Worm (Caenorhabditis elegans) whole organism, young adult: ENCODE results near the gene sra-11.

Experiments used
- B0261.1 ChIP-seq: sonication (generic microtip); optimal IDR thresholded peaks from 2 replicates; lab custom pipeline; 2016; ENCODE audit warnings: mild to moderate bottlenecking, missing genetic modification characterization, moderate library complexity, missing compliant biosample characterization
- C06A6.2 ChIP-seq: fragments of 200-800 bp; sonication (Bioruptor generic); conservative IDR thresholded peaks from 2 replicates; pipeline ENCODE4 v1.3.6; 2022; ENCODE audit warnings: missing genetic modification characterization, missing compliant biosample characterization
- D2030.7 ChIP-seq: fragments of 200-800 bp; sonication (Bioruptor generic); IDR thresholded peaks from 2 replicates; pipeline ENCODE4 v1.3.6; 2022; ENCODE audit warnings: missing genetic modification reagents, missing genetic modification characterization, missing compliant biosample characterization
- F22D6.2 ChIP-seq: sonication (generic microtip); optimal IDR thresholded peaks from 2 replicates; lab custom pipeline; 2016; ENCODE audit warnings: mild to moderate bottlenecking, missing genetic modification characterization, missing compliant biosample characterization
- F23B12.7 ChIP-seq: sonication (generic microtip); optimal IDR thresholded peaks from 2 replicates; lab custom pipeline; 2017; ENCODE audit warnings: missing genetic modification characterization, mild to moderate bottlenecking, missing compliant biosample characterization, antibody characterized with exemption, moderate library complexity; ENCODE audit not compliant: insufficient read depth
- F33H1.4 ChIP-seq: fragments of 200-800 bp; sonication (Bioruptor generic); IDR thresholded peaks from 2 replicates; pipeline ENCODE4 v1.3.6; 2022; ENCODE audit warnings: missing genetic modification reagents, missing genetic modification characterization, missing compliant biosample characterization
- F52B5.7 ChIP-seq: sonication (generic microtip); optimal IDR thresholded peaks from 2 replicates; lab custom pipeline; 2016; ENCODE audit warnings: mild to moderate bottlenecking, missing genetic modification characterization, missing compliant biosample characterization
- F57C9.4 ChIP-seq: sonication (generic microtip); optimal IDR thresholded peaks from 2 replicates; lab custom pipeline; 2017; ENCODE audit warnings: mild to moderate bottlenecking, missing genetic modification characterization, missing compliant biosample characterization
- K11D2.4 ChIP-seq: fragments of 200-800 bp; sonication (Bioruptor generic); IDR thresholded peaks from 2 replicates; pipeline ENCODE4 v1.3.6; 2022; ENCODE audit warnings: missing genetic modification reagents, missing genetic modification characterization, missing compliant biosample characterization
- T26A5.8 ChIP-seq: sonication (generic microtip); optimal IDR thresholded peaks from 2 replicates; lab custom pipeline; 2016; ENCODE audit warnings: missing genetic modification characterization, missing compliant biosample characterization
- Y79H2A.3 ChIP-seq: fragments of 200-800 bp; sonication (Bioruptor generic); conservative IDR thresholded peaks from 2 replicates; pipeline ENCODE4 v1.3.6; 2022; ENCODE audit warnings: missing genetic modification reagents, missing genetic modification characterization, missing compliant biosample characterization
- Y95B8A.8 ChIP-seq: fragments of 200-800 bp; sonication (Bioruptor generic); IDR thresholded peaks from 2 replicates; pipeline ENCODE4 v1.3.6; 2022; ENCODE audit warnings: missing genetic modification reagents, missing genetic modification characterization, missing compliant biosample characterization
- akir-1 ChIP-seq: fragments of 200-800 bp; sonication (Bioruptor generic); optimal IDR thresholded peaks from 2 replicates; lab custom pipeline; 2018; ENCODE audit warnings: mild to moderate bottlenecking, missing genetic modification characterization, moderate library complexity, missing compliant biosample characterization
- aptf-3 ChIP-seq: fragments of 200-800 bp; sonication (Bioruptor generic); IDR thresholded peaks from 2 replicates; pipeline ENCODE4 v1.3.6; 2022; ENCODE audit warnings: missing genetic modification characterization, missing compliant biosample characterization
- atf-7 ChIP-seq: sonication (generic microtip); optimal IDR thresholded peaks from 2 replicates; lab custom pipeline; 2017; ENCODE audit warnings: mild to moderate bottlenecking, missing genetic modification characterization, missing compliant biosample characterization
- athp-1 ChIP-seq: sonication (generic microtip); optimal IDR thresholded peaks from 2 replicates; lab custom pipeline; 2017; ENCODE audit warnings: mild to moderate bottlenecking, missing genetic modification characterization, missing compliant biosample characterization
- attf-6 ChIP-seq: fragments of 200-800 bp; sonication (Bioruptor generic); IDR thresholded peaks from 2 replicates; pipeline ENCODE4 v1.3.6; 2022; ENCODE audit warnings: missing genetic modification reagents, missing genetic modification characterization, missing compliant biosample characterization
- ccch-3 ChIP-seq: fragments of 200-800 bp; sonication (Bioruptor generic); optimal IDR thresholded peaks from 2 replicates; lab custom pipeline; 2018; ENCODE audit warnings: mild to moderate bottlenecking, missing genetic modification characterization, missing compliant biosample characterization
- cebp-2 ChIP-seq: fragments of 200-800 bp; sonication (Bioruptor generic); IDR thresholded peaks from 2 replicates; pipeline ENCODE4 v1.3.6; 2022; ENCODE audit warnings: missing genetic modification characterization, missing compliant biosample characterization
- ceh-100 ChIP-seq: fragments of 200-800 bp; sonication (Bioruptor generic); IDR thresholded peaks from 2 replicates; pipeline ENCODE4 v1.3.6; 2022; ENCODE audit warnings: missing genetic modification reagents, missing genetic modification characterization, missing compliant biosample characterization
- ceh-27 ChIP-seq: fragments of 200-800 bp; sonication (Bioruptor generic); optimal IDR thresholded peaks from 2 replicates; lab custom pipeline; 2018; ENCODE audit warnings: mild to moderate bottlenecking, missing genetic modification characterization, moderate library complexity, missing compliant biosample characterization
- chd-7 ChIP-seq: sonication (generic microtip); optimal IDR thresholded peaks from 2 replicates; lab custom pipeline; 2016; ENCODE audit warnings: mild to moderate bottlenecking, missing genetic modification characterization, moderate library complexity, missing compliant biosample characterization
- die-1 ChIP-seq: sonication (generic microtip); optimal IDR thresholded peaks from 2 replicates; lab custom pipeline; 2016; ENCODE audit warnings: missing genotype, mild to moderate bottlenecking, missing genetic modification characterization, missing compliant biosample characterization
- him-1 ChIP-seq: sonication (generic microtip); optimal IDR thresholded peaks from 2 replicates; lab custom pipeline; 2016; ENCODE audit warnings: missing genotype, missing genetic modification reagents, missing genetic modification characterization, missing compliant biosample characterization
- hlh-12 ChIP-seq: sonication (generic microtip); optimal IDR thresholded peaks from 2 replicates; lab custom pipeline; 2016; ENCODE audit warnings: missing genetic modification characterization, missing compliant biosample characterization
- hlh-26 ChIP-seq: fragments of 200-800 bp; sonication (Bioruptor generic); conservative IDR thresholded peaks from 2 replicates; pipeline ENCODE4 v1.3.6; 2022; ENCODE audit warnings: missing genetic modification reagents, missing genetic modification characterization, missing compliant biosample characterization
- let-526 ChIP-seq: fragments of 200-800 bp; sonication (Bioruptor generic); IDR thresholded peaks from 2 replicates; pipeline ENCODE4 v1.3.6; 2022; ENCODE audit warnings: missing genetic modification reagents, missing genetic modification characterization, missing compliant biosample characterization
- lin-26 ChIP-seq: fragments of 200-800 bp; sonication (Bioruptor generic); IDR thresholded peaks from 2 replicates; pipeline ENCODE4 v1.3.6; 2022; ENCODE audit warnings: missing genetic modification reagents, missing genetic modification characterization, missing compliant biosample characterization
- lin-35 ChIP-seq, 3 experiments: fragments of 150-350 bp in 2 of 3; sonication (generic microtip) in 1 of 3; optimal IDR thresholded peaks; 2 replicates each; lab custom pipeline; 2014 to 2018; ENCODE audit warnings: missing biosample characterization in 3 of 3, missing genetic modification characterization in 3 of 3, missing genetic modification reagents in 3 of 3
- lin-54 ChIP-seq: fragments of 200-800 bp; sonication (Bioruptor generic); optimal IDR thresholded peaks from 2 replicates; lab custom pipeline; 2018; ENCODE audit warnings: mild to moderate bottlenecking, missing genetic modification characterization, missing compliant biosample characterization
- lir-1 ChIP-seq: fragments of 200-800 bp; sonication (Bioruptor generic); conservative IDR thresholded peaks from 2 replicates; pipeline ENCODE4 v1.3.6; 2022; ENCODE audit warnings: missing genetic modification reagents, missing genetic modification characterization, missing compliant biosample characterization
- madf-6 ChIP-seq: fragments of 200-800 bp; sonication (Bioruptor generic); IDR thresholded peaks from 2 replicates; pipeline ENCODE4 v1.3.6; 2022; ENCODE audit warnings: missing genetic modification reagents, missing genetic modification characterization, missing compliant biosample characterization
- mcd-1 ChIP-seq: fragments of 200-800 bp; sonication (Bioruptor generic); IDR thresholded peaks from 2 replicates; pipeline ENCODE4 v1.3.6; 2022; ENCODE audit warnings: missing genetic modification reagents, missing genetic modification characterization, missing compliant biosample characterization
- mel-28 ChIP-seq: sonication (generic microtip); optimal IDR thresholded peaks from 2 replicates; lab custom pipeline; 2016; ENCODE audit warnings: borderline replicate concordance, mild to moderate bottlenecking, missing genetic modification characterization, missing compliant biosample characterization
- mes-4 ChIP-seq: sonication (generic microtip); optimal IDR thresholded peaks from 2 replicates; lab custom pipeline; 2016; ENCODE audit warnings: missing genotype, missing genetic modification characterization, missing compliant biosample characterization
- nfya-1 ChIP-seq: sonication (generic microtip); optimal IDR thresholded peaks from 2 replicates; lab custom pipeline; 2017; ENCODE audit warnings: antibody characterized with exemption, missing compliant biosample characterization, missing genetic modification characterization, borderline replicate concordance; ENCODE audit not compliant: insufficient read depth
- nfya-2 ChIP-seq: fragments of 200-800 bp; sonication (Bioruptor generic); IDR thresholded peaks from 2 replicates; pipeline ENCODE4 v1.3.6; 2022; ENCODE audit warnings: missing genetic modification reagents, missing genetic modification characterization, missing compliant biosample characterization
- nhr-120 ChIP-seq: fragments of 200-800 bp; sonication (Bioruptor generic); IDR thresholded peaks from 2 replicates; pipeline ENCODE4 v1.3.6; 2022; ENCODE audit warnings: missing genetic modification characterization, missing compliant biosample characterization
- nhr-80 ChIP-seq: sonication (generic microtip); optimal IDR thresholded peaks from 2 replicates; lab custom pipeline; 2016; ENCODE audit warnings: missing genetic modification characterization, missing compliant biosample characterization
- pbrm-1 ChIP-seq: fragments of 200-800 bp; sonication (Bioruptor generic); IDR thresholded peaks from 2 replicates; pipeline ENCODE4 v1.3.6; 2022; ENCODE audit warnings: missing genetic modification reagents, missing genetic modification characterization, missing compliant biosample characterization
- rpc-1 ChIP-seq, 2 experiments: fragments of 150-350 bp in 1 of 2; sonication (generic microtip) in 1 of 2; optimal IDR thresholded peaks; 2 replicates each; lab custom pipeline; 2014 to 2018; ENCODE audit warnings: missing biosample characterization in 1 of 2, missing genetic modification characterization in 1 of 2, missing genetic modification reagents in 1 of 2, missing genotype in 1 of 2
- sdz-38 ChIP-seq: sonication (generic microtip); optimal IDR thresholded peaks from 2 replicates; lab custom pipeline; 2016; ENCODE audit warnings: missing genotype, missing genetic modification characterization, missing compliant biosample characterization
- somi-1 ChIP-seq: fragments of 200-800 bp; sonication (Bioruptor generic); optimal IDR thresholded peaks from 2 replicates; lab custom pipeline; 2018; ENCODE audit warnings: mild to moderate bottlenecking, missing genetic modification characterization, missing compliant biosample characterization
- sptf-2 ChIP-seq: fragments of 200-800 bp; sonication (Bioruptor generic); optimal IDR thresholded peaks from 2 replicates; lab custom pipeline; 2018; ENCODE audit warnings: mild to moderate bottlenecking, missing genetic modification characterization, missing compliant biosample characterization
- xnd-1 ChIP-seq: sonication (generic microtip); optimal IDR thresholded peaks from 2 replicates; lab custom pipeline; 2016; ENCODE audit warnings: missing genotype, missing genetic modification reagents, missing genetic modification characterization, missing compliant biosample characterization
- zfh-2 ChIP-seq: fragments of 200-800 bp; sonication (Bioruptor generic); conservative IDR thresholded peaks from 2 replicates; pipeline ENCODE4 v1.3.6; 2022; ENCODE audit warnings: missing genetic modification reagents, missing genetic modification characterization, missing compliant biosample characterization
- zim-3 ChIP-seq: sonication (generic microtip); optimal IDR thresholded peaks from 2 replicates; lab custom pipeline; 2017; ENCODE audit warnings: mild to moderate bottlenecking, missing genetic modification characterization, moderate library complexity, missing compliant biosample characterization
- ztf-22 ChIP-seq: fragments of 200-800 bp; sonication (Bioruptor generic); optimal IDR thresholded peaks from 2 replicates; lab custom pipeline; 2018; ENCODE audit warnings: mild to moderate bottlenecking, missing genetic modification characterization, moderate library complexity, missing compliant biosample characterization

Gene sra-11

DNA sequence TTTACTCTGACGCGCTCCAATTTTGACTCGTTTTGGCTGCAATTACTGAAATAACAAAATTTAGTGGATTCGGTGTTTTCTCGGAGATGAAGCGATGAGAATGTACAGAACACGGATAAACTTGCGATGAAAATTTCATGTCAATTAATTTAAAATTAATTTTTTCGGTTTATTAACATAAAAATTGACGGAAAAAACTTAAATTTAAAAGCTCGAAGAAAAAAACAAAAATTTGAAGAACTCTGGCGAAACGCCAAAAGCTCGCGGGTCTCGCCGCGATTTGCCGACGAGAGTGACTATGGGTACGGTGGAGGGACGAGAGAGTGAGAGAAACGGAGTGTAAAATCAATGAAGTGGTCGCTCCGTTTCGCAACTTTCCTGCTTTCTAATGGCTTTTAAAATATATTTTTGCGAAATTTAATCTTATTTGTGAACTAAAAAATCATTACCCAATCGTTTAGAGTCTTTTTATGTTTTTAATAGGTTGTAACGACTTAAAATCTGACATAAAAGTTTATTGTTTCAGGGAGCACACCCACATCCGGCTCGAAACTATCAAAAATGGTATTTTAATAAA lies 41.4 kb downstream of the sra-11 start, which contains the start of the genes gmps-1 and cap-2 (continued):
- peak; percentile 27 for TF ChIP-seq rpc-1 (optimal IDR thresholded peaks at IDR 0.05; lab: Kevin White, UChicago)
- TF ChIP-seq rpc-1 (tag; optimal IDR thresholded peaks at IDR 0.05; lab: Kevin White, UChicago) = no peak
- TF ChIP-seq ceh-100 (GFP tag; lab: Robert Waterston, UW) = peak; percentile 85
- TF ChIP-seq attf-6 (GFP tag; lab: Robert Waterston, UW) = 0 out of 2 replicates have a peak, but pooled peaks have one; percentile 30
- TF ChIP-seq zfh-2 = peak; percentile 91
- TF ChIP-seq cebp-2 (GFP tag; lab: Robert Waterston, UW) = peak; percentile 81; the same call in 1 of the 2 replicates
- TF ChIP-seq him-1 (tag; lab: Kevin White, UChicago) = peak; percentile 53
- no peak for TF ChIP-seq sdz-38 (tag; lab: Kevin White, UChicago)
- no peak for TF ChIP-seq ztf-22 (GFP tag; lab: Kevin White, UChicago)
- no peak for TF ChIP-seq die-1 (tag; lab: Kevin White, UChicago)
- TF ChIP-seq mel-28 (tag; lab: Kevin White, UChicago) = peak; percentile 43
- no peak for TF ChIP-seq zim-3 (tag; lab: Kevin White, UChicago)
- TF ChIP-seq madf-6 (GFP tag; lab: Robert Waterston, UW) = peak; percentile 93
- TF ChIP-seq atf-7 (tag; lab: Kevin White, UChicago) = peak; percentile 92
- peak; percentile 81 for TF ChIP-seq xnd-1 (tag; lab: Kevin White, UChicago)
- TF ChIP-seq let-526 (GFP tag; lab: Robert Waterston, UW) = peak; percentile 92
- peak; percentile 76 for TF ChIP-seq lin-26 (GFP tag; lab: Robert Waterston, UW)
- no peak for TF ChIP-seq ccch-3 (GFP tag; lab: Kevin White, UChicago)
- peak; percentile 15 to 96 (median 75) for TF ChIP-seq lin-35 (GFP tag; optimal IDR thresholded peaks at IDR 0.05; lab: Kevin White, UChicago)
- TF ChIP-seq F22D6.2 = peak; percentile 79
- peak; percentile 96 for TF ChIP-seq K11D2.4 (GFP tag; lab: Robert Waterston, UW)
- no peak for TF ChIP-seq nfya-1 (tag; lab: Kevin White, UChicago)
- TF ChIP-seq chd-7 (tag; lab: Kevin White, UChicago) = peak; percentile 89
- TF ChIP-seq pbrm-1 (GFP tag; lab: Robert Waterston, UW) = peak; percentile 97
- TF ChIP-seq F33H1.4 (GFP tag; lab: Robert Waterston, UW) = peak; percentile 100
- TF ChIP-seq nhr-120 (GFP tag; lab: Robert Waterston, UW) = no peak
- TF ChIP-seq mcd-1 (GFP tag; lab: Robert Waterston, UW) = peak; percentile 96
- no peak for TF ChIP-seq nfya-2 (GFP tag; lab: Robert Waterston, UW)
- peak; percentile 49 for TF ChIP-seq F57C9.4 (tag; lab: Kevin White, UChicago)
- TF ChIP-seq Y95B8A.8 (GFP tag; lab: Robert Waterston, UW) = peak; percentile 89
- TF ChIP-seq F23B12.7 (tag; lab: Kevin White, UChicago) = peak; percentile 67
- TF ChIP-seq mes-4 (tag; lab: Kevin White, UChicago) = no peak
- no peak for TF ChIP-seq hlh-12
- TF ChIP-seq somi-1 (GFP tag; lab: Kevin White, UChicago) = peak; percentile 42
- TF ChIP-seq hlh-26 (GFP tag; lab: Robert Waterston, UW) = no peak
- TF ChIP-seq Y79H2A.3 = no peak
- TF ChIP-seq B0261.1 (tag; lab: Kevin White, UChicago) = peak; percentile 26
- TF ChIP-seq nhr-80 (tag; lab: Kevin White, UChicago) = peak; percentile 45
- TF ChIP-seq aptf-3 (GFP tag; lab: Robert Waterston, UW) = no peak
- no peak for TF ChIP-seq sptf-2 (GFP tag; lab: Kevin White, UChicago)
- no peak for TF ChIP-seq akir-1 (GFP tag; lab: Kevin White, UChicago)
- TF ChIP-seq lir-1 (GFP tag; lab: Robert Waterston, UW) = peak; percentile 91
- TF ChIP-seq C06A6.2 (GFP tag; lab: Robert Waterston, UW) = peak; percentile 93
- peak; percentile 91 for TF ChIP-seq D2030.7
- peak; percentile 43 for TF ChIP-seq F52B5.7 (tag; lab: Kevin White, UChicago)
- TF ChIP-seq athp-1 = peak; percentile 98
- peak; percentile 91 for TF ChIP-seq ceh-27 (GFP tag; lab: Kevin White, UChicago)
- TF ChIP-seq lin-54 (GFP tag; lab: Kevin White, UChicago) = peak; percentile 92
- TF ChIP-seq T26A5.8 (tag; lab: Kevin White, UChicago) = no peak
